Fruit fly (Drosophila melanogaster): ENCODE results near the gene nau.
A peak's percentile ranks its signal among the peaks of the same experiment; 100 is the strongest.

nau gene

dm6 chr3R:23767417-23767853 lies 49.3 kb upstream of the nau start, which contains the start of the genes CG10214 and CG10375 (continued):
- TF ChIP-seq scrt (GFP tag; optimal IDR thresholded peaks at IDR 0.05), result no peak
- TF ChIP-seq NfI (GFP tag; optimal IDR thresholded peaks at IDR 0.05), result peak; percentile 66
- TF ChIP-seq nom (GFP tag; optimal IDR thresholded peaks at IDR 0.05), result peak; percentile 44
- TF ChIP-seq ato (GFP tag; IDR thresholded peaks at IDR 0.05; ENCODE audit: partially characterized antibody), result no peak
- peak; percentile 34; the same call in 1 of the 2 replicates for TF ChIP-seq hbn (GFP tag; IDR thresholded peaks at IDR 0.05; ENCODE audit: partially characterized antibody)
- TF ChIP-seq gro (GFP tag; optimal IDR thresholded peaks at IDR 0.05), result peak; percentile 80
- peak; percentile 24 for TF ChIP-seq gcm2 (GFP tag; optimal IDR thresholded peaks at IDR 0.05)
- TF ChIP-seq CG12155 (GFP tag; optimal IDR thresholded peaks at IDR 0.05), result peak; percentile 82
- TF ChIP-seq CG1792 (GFP tag; optimal IDR thresholded peaks at IDR 0.05), result peak; percentile 79
- TF ChIP-seq pfk (GFP tag; optimal IDR thresholded peaks at IDR 0.05), result no peak
- peak; percentile 61; the same call in 2 of the 3 replicates for TF ChIP-seq tgo (GFP tag; IDR thresholded peaks at IDR 0.05)
- no peak for TF ChIP-seq CG8281 (tag; optimal IDR thresholded peaks at IDR 0.05)
- 0 out of 2 replicates have a peak, but pooled peaks have one; percentile 38 for TF ChIP-seq cas (GFP tag; IDR thresholded peaks at IDR 0.05)
- TF ChIP-seq zfh1 (GFP tag; IDR thresholded peaks at IDR 0.05), result peak; percentile 72; the same call in 2 of the 3 replicates
- peak; percentile 94 for TF ChIP-seq Max (GFP tag; optimal IDR thresholded peaks at IDR 0.05)
- peak; percentile 65 for TF ChIP-seq Mad (GFP tag; optimal IDR thresholded peaks at IDR 0.05)
- TF ChIP-seq CG32532 (GFP tag; IDR thresholded peaks at IDR 0.05), result peak; percentile 59; the same call in 1 of the 2 replicates
- TF ChIP-seq tin (GFP tag; optimal IDR thresholded peaks at IDR 0.05), result peak; percentile 73
- TF ChIP-seq CG4820 (GFP tag; optimal IDR thresholded peaks at IDR 0.05), result peak; percentile 70
- peak; percentile 30 for TF ChIP-seq schlank (tag; optimal IDR thresholded peaks at IDR 0.05)
- no peak for TF ChIP-seq bowl (GFP tag; IDR thresholded peaks at IDR 0.05)
- no peak for TF ChIP-seq ATbp (GFP tag; optimal IDR thresholded peaks at IDR 0.05)
- peak; percentile 98 for TF ChIP-seq phol (tag; optimal IDR thresholded peaks at IDR 0.05)
- TF ChIP-seq ham (GFP tag; IDR thresholded peaks at IDR 0.05), result no peak
- peak; percentile 10 for TF ChIP-seq Atf-2 (GFP tag; optimal IDR thresholded peaks at IDR 0.05)
- peak; percentile 67 for TF ChIP-seq CG34376 (GFP tag; optimal IDR thresholded peaks at IDR 0.05)
- 0 out of 3 replicates have a peak, but pooled peaks have one; percentile 42 for TF ChIP-seq CG2199 (GFP tag; IDR thresholded peaks at IDR 0.05)
- peak; percentile 97 for TF ChIP-seq Ets65A (GFP tag)
- TF ChIP-seq CG9727 (GFP tag; optimal IDR thresholded peaks at IDR 0.05), result peak; percentile 66
- TF ChIP-seq C15 (GFP tag; IDR thresholded peaks at IDR 0.05), result no peak
- TF ChIP-seq B-H1 (GFP tag; IDR thresholded peaks at IDR 0.05), result no peak
- no peak for TF ChIP-seq croc (GFP tag; conservative IDR thresholded peaks at IDR 0.05)
- no peak for TF ChIP-seq z (GFP tag; IDR thresholded peaks at IDR 0.05)
- peak; percentile 48 for TF ChIP-seq CG6683 (GFP tag; optimal IDR thresholded peaks at IDR 0.05)
- no peak for TF ChIP-seq Kr (GFP tag; optimal IDR thresholded peaks at IDR 0.05)
- no peak for TF ChIP-seq CG6175 (GFP tag; IDR thresholded peaks at IDR 0.05)
- peak; percentile 75 for TF ChIP-seq Rfx (GFP tag; IDR thresholded peaks at IDR 0.05)
- TF ChIP-seq CG11560 (tag; IDR thresholded peaks at IDR 0.05), result peak; percentile 81; the same call in 2 of the 3 replicates
- peak; percentile 70 for TF ChIP-seq CG3281 (GFP tag; optimal IDR thresholded peaks at IDR 0.05)
- peak; percentile 87 for TF ChIP-seq Hsf (GFP tag; optimal IDR thresholded peaks at IDR 0.05)
- TF ChIP-seq salm (tag; optimal IDR thresholded peaks at IDR 0.05), result peak; percentile 41
- peak; percentile 59 for TF ChIP-seq Rx (GFP tag; IDR thresholded peaks at IDR 0.05)
- peak; percentile 58; the same call in 1 of the 2 replicates for TF ChIP-seq unc-4 (GFP tag; IDR thresholded peaks at IDR 0.05; ENCODE audit: partially characterized antibody)
- TF ChIP-seq grn (GFP tag; optimal IDR thresholded peaks at IDR 0.05), result peak; percentile 20
- TF ChIP-seq crp (GFP tag; optimal IDR thresholded peaks at IDR 0.05), result peak in 1 of 2 experiments; percentile 78
- peak; percentile 26; the same call in 1 of the 3 replicates for TF ChIP-seq Aef1 (GFP tag; IDR thresholded peaks at IDR 0.05)
- TF ChIP-seq psq (GFP tag; optimal IDR thresholded peaks at IDR 0.05), result peak; percentile 58
- peak; percentile 56 for TF ChIP-seq CG8388 (GFP tag; optimal IDR thresholded peaks at IDR 0.05)
- no peak for TF ChIP-seq CG11456 (GFP tag; IDR thresholded peaks at IDR 0.05)
- TF ChIP-seq CG12299 (tag; optimal IDR thresholded peaks at IDR 0.05), result peak; percentile 55
- peak; percentile 68 for TF ChIP-seq Sox102F (GFP tag; optimal IDR thresholded peaks at IDR 0.05)
